Worm (Caenorhabditis elegans) whole organism, young adult: ENCODE data around the gene srh-241.

Experiments
- Y67H2A.10 ChIP-seq: fragments of 200-800 bp; sonication (Bioruptor generic); conservative IDR thresholded peaks from 2 replicates; pipeline ENCODE4 v1.3.6; 2022; ENCODE audit warnings: missing genetic modification reagents, missing genetic modification characterization, missing compliant biosample characterization
- Y79H2A.3 ChIP-seq: fragments of 200-800 bp; sonication (Bioruptor generic); conservative IDR thresholded peaks from 2 replicates; pipeline ENCODE4 v1.3.6; 2022; ENCODE audit warnings: missing genetic modification reagents, missing genetic modification characterization, missing compliant biosample characterization
- athp-1 ChIP-seq: sonication (generic microtip); optimal IDR thresholded peaks from 2 replicates; lab custom pipeline; 2017; ENCODE audit warnings: mild to moderate bottlenecking, missing genetic modification characterization, missing compliant biosample characterization
- attf-5 ChIP-seq: fragments of 200-800 bp; sonication (Bioruptor generic); optimal IDR thresholded peaks from 2 replicates; lab custom pipeline; 2018; ENCODE audit warnings: mild to moderate bottlenecking, missing genetic modification characterization, missing compliant biosample characterization
- ceh-40 ChIP-seq: fragments of 200-800 bp; sonication (Bioruptor generic); IDR thresholded peaks from 2 replicates; pipeline ENCODE4 v1.3.6; 2022; ENCODE audit warnings: missing genetic modification characterization, missing compliant biosample characterization
- ceh-58 ChIP-seq: fragments of 200-800 bp; sonication (Bioruptor generic); IDR thresholded peaks from 2 replicates; pipeline ENCODE4 v1.3.6; 2022; ENCODE audit warnings: missing genetic modification characterization, missing compliant biosample characterization
- die-1 ChIP-seq: sonication (generic microtip); optimal IDR thresholded peaks from 2 replicates; lab custom pipeline; 2016; ENCODE audit warnings: missing genotype, mild to moderate bottlenecking, missing genetic modification characterization, missing compliant biosample characterization
- dpff-1 ChIP-seq: sonication (generic microtip); optimal IDR thresholded peaks from 2 replicates; lab custom pipeline; 2017; ENCODE audit warnings: mild to moderate bottlenecking, missing genetic modification characterization, missing compliant biosample characterization
- egrh-3 ChIP-seq: fragments of 200-800 bp; sonication (Bioruptor generic); IDR thresholded peaks from 2 replicates; pipeline ENCODE4 v1.3.6; 2022; ENCODE audit warnings: missing genetic modification reagents, missing genetic modification characterization, missing compliant biosample characterization
- him-1 ChIP-seq: sonication (generic microtip); optimal IDR thresholded peaks from 2 replicates; lab custom pipeline; 2016; ENCODE audit warnings: missing genotype, missing genetic modification reagents, missing genetic modification characterization, missing compliant biosample characterization
- let-607 ChIP-seq, 2 experiments: fragments of 200-800 bp in 1 of 2; sonication (Bioruptor generic) in 1 of 2; sonication (generic microtip) in 1 of 2; optimal IDR thresholded peaks; 2 replicates each; lab custom pipeline; 2016 to 2018; ENCODE audit warnings: mild to moderate bottlenecking in 2 of 2, missing compliant biosample characterization in 2 of 2, missing genetic modification characterization in 2 of 2, moderate library complexity in 2 of 2, missing genotype in 1 of 2
- lin-26 ChIP-seq: fragments of 200-800 bp; sonication (Bioruptor generic); IDR thresholded peaks from 2 replicates; pipeline ENCODE4 v1.3.6; 2022; ENCODE audit warnings: missing genetic modification reagents, missing genetic modification characterization, missing compliant biosample characterization
- repo-1 ChIP-seq: sonication (generic microtip); optimal IDR thresholded peaks from 2 replicates; lab custom pipeline; 2017; ENCODE audit warnings: mild to moderate bottlenecking, missing genetic modification characterization, missing compliant biosample characterization
- rpc-1 ChIP-seq, 2 experiments: fragments of 150-350 bp in 1 of 2; sonication (generic microtip) in 1 of 2; optimal IDR thresholded peaks; 2 replicates each; lab custom pipeline; 2014 to 2018; ENCODE audit warnings: missing biosample characterization in 1 of 2, missing genetic modification characterization in 1 of 2, missing genetic modification reagents in 1 of 2, missing genotype in 1 of 2
- snpc-4 ChIP-seq, 5 experiments: fragments of 150-350 bp in 1 of 5; sonication (generic microtip) in 4 of 5; optimal IDR thresholded peaks; 2 replicates each; lab custom pipeline; 2014 to 2018; ENCODE audit warnings: missing genetic modification characterization in 5 of 5, missing biosample characterization in 3 of 5, antibody characterized with exemption in 2 of 5, mild to moderate bottlenecking in 2 of 5, missing compliant biosample characterization in 2 of 5, missing genotype in 2 of 5, moderate library complexity in 2 of 5, missing genetic modification reagents in 1 of 5
- tbx-9 ChIP-seq: sonication (generic microtip); optimal IDR thresholded peaks from 2 replicates; lab custom pipeline; 2016; ENCODE audit warnings: borderline replicate concordance, missing genetic modification characterization, inconsistent platforms, missing compliant biosample characterization
- zim-3 ChIP-seq: sonication (generic microtip); optimal IDR thresholded peaks from 2 replicates; lab custom pipeline; 2017; ENCODE audit warnings: mild to moderate bottlenecking, missing genetic modification characterization, moderate library complexity, missing compliant biosample characterization
- ztf-25 ChIP-seq: fragments of 200-800 bp; sonication (Bioruptor generic); IDR thresholded peaks from 2 replicates; pipeline ENCODE4 v1.3.6; 2022; ENCODE audit warnings: missing genetic modification reagents, missing genetic modification characterization, missing compliant biosample characterization
- ztf-28 ChIP-seq: fragments of 200-800 bp; sonication (Bioruptor generic); IDR thresholded peaks from 2 replicates; pipeline ENCODE4 v1.3.6; 2022; ENCODE audit warnings: missing genetic modification reagents, missing genetic modification characterization, missing compliant biosample characterization

Gene srh-241

DNA sequence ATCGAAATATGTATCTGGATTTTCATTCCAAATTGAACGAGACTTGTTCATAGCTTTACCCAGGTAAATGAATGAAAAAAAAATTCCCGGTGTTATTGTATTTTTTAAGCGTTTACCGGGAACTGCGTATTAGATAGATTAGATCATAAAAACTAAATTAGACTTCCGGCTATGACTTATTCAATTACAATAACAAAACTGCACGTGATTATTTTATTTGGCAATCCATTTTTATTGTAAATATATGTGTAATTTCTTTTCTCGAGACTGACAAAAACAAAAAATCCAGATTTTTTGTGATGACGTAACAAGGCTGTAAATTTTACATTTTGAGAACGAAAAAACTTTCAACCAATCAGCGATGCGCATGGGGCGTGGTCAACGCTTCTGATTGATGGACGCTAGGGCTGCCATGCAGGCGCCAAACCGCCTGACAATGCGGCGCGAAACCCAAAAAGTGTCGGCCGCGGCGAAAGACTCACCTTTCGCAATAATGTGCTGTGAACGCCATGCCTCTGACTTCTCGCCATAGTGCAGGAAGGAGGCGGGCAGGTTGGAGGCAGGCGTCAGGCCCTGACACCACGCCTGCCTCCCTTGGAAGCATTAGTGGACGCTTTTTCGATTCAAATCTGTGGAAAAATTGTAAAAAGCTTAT lies 47.7 kb downstream of the srh-241 start, which contains the start of gene srh-36 (continued):
- TF ChIP-seq Y79H2A.3 (GFP tag; lab: Robert Waterston, UW) (no peak), ceh-40 (GFP tag; lab: Robert Waterston, UW) (no peak), ztf-28 (GFP tag; lab: Robert Waterston, UW) (0 out of 2 replicates have a peak, but pooled peaks have one; percentile 56), snpc-4 (GFP tag; optimal IDR thresholded peaks at IDR 0.05; lab: Kevin White, UChicago) (no peak), snpc-4 (tag; optimal IDR thresholded peaks at IDR 0.05; lab: Kevin White, UChicago) (peak in 1 of 4 experiments; percentile 53), ztf-25 (GFP tag; lab: Robert Waterston, UW) (no peak), Y67H2A.10 (GFP tag; lab: Robert Waterston, UW) (no peak)

DNA sequence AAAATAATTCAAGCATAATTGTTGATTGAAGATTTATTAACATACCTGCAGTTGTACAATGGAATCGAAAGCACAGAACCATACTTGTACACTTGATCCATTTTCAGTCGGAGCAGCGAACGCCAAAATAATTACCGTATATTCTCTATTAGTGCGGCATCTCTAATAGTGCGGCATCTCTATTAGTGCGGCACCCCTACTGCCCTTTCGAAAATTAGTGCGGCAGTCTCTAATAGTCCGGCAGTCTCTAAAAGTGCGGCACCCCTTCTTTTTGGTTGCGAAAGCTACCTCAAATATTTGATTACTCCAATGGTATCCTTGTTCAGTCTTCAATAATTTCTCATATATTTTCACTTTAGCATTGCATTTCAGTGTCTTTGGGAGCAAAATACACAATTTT lies 51.3 kb downstream of the srh-241 start, which contains the start of gene srt-34:
Gene srt-34 (minus strand): TSS at position 101 of the 400 bp plus-strand sequence.
- TF ChIP-seq dpff-1 (tag; lab: Kevin White, UChicago): no peak
- TF ChIP-seq rpc-1 (optimal IDR thresholded peaks at IDR 0.05; lab: Kevin White, UChicago): no peak
- no peak for TF ChIP-seq rpc-1 (tag; optimal IDR thresholded peaks at IDR 0.05; lab: Kevin White, UChicago)
- no peak for TF ChIP-seq Y67H2A.10 (GFP tag; lab: Robert Waterston, UW)
- no peak for TF ChIP-seq lin-26 (GFP tag; lab: Robert Waterston, UW)
- no peak for TF ChIP-seq let-607 (tag; optimal IDR thresholded peaks at IDR 0.05; lab: Kevin White, UChicago)
- TF ChIP-seq die-1: no peak
- TF ChIP-seq tbx-9 (tag; lab: Kevin White, UChicago): no peak
- TF ChIP-seq zim-3 (tag; lab: Kevin White, UChicago): no peak
- no peak for TF ChIP-seq athp-1 (tag; lab: Kevin White, UChicago)
- TF ChIP-seq repo-1 (tag; lab: Kevin White, UChicago): no peak
- TF ChIP-seq egrh-3 (GFP tag; lab: Robert Waterston, UW): no peak
- no peak for TF ChIP-seq him-1 (tag; lab: Kevin White, UChicago)
- no peak for TF ChIP-seq attf-5 (GFP tag; lab: Kevin White, UChicago)
- no peak for TF ChIP-seq ceh-58 (GFP tag; lab: Robert Waterston, UW)
